Worm (Caenorhabditis elegans) whole organism, late embryonic: ENCODE measurements around the gene str-151.

Experiments
- K09A11.1 ChIP-seq: sonication (generic microtip); optimal IDR thresholded peaks from 2 replicates; lab custom pipeline; 2017; ENCODE audit warnings: antibody characterized with exemption, mild to moderate bottlenecking, missing genetic modification characterization, missing compliant biosample characterization; ENCODE audit not compliant: insufficient read depth
- T23F11.4 ChIP-seq: fragments of 200-800 bp; sonication (Bioruptor generic); optimal IDR thresholded peaks from 2 replicates; lab custom pipeline; 2018; ENCODE audit warnings: mild to moderate bottlenecking, missing genetic modification characterization, missing compliant biosample characterization
- Y22D7AL.16 ChIP-seq: sonication (generic microtip); optimal IDR thresholded peaks from 2 replicates; lab custom pipeline; 2016; ENCODE audit warnings: missing genetic modification characterization, missing compliant biosample characterization
- ama-1 ChIP-seq: fragments of 150-350 bp; optimal IDR thresholded peaks from 2 replicates; lab custom pipeline; 2014
- ceh-14 ChIP-seq: sonication (generic microtip); optimal IDR thresholded peaks from 2 replicates; lab custom pipeline; 2016; ENCODE audit warnings: missing genotype, missing genetic modification characterization, missing compliant biosample characterization
- ceh-18 ChIP-seq: sonication (generic microtip); optimal IDR thresholded peaks from 2 replicates; lab custom pipeline; 2016; ENCODE audit warnings: missing genetic modification characterization, missing compliant biosample characterization
- ceh-19 ChIP-seq: fragments of 200-800 bp; sonication (Bioruptor generic); optimal IDR thresholded peaks from 2 replicates; lab custom pipeline; 2018; ENCODE audit warnings: mild to moderate bottlenecking, missing genetic modification characterization, missing compliant biosample characterization
- ceh-2 ChIP-seq: sonication (generic microtip); optimal IDR thresholded peaks from 2 replicates; lab custom pipeline; 2016; ENCODE audit warnings: missing genotype, missing genetic modification characterization, missing compliant biosample characterization
- ceh-22 ChIP-seq: sonication (generic microtip); optimal IDR thresholded peaks from 2 replicates; lab custom pipeline; 2017; ENCODE audit warnings: missing biosample characterization, missing genetic modification characterization
- ceh-24 ChIP-seq: sonication (generic microtip); optimal IDR thresholded peaks from 2 replicates; lab custom pipeline; 2016; ENCODE audit warnings: mild to moderate bottlenecking, missing genetic modification characterization, missing compliant biosample characterization
- ceh-31 ChIP-seq: sonication (generic microtip); optimal IDR thresholded peaks from 2 replicates; lab custom pipeline; 2016; ENCODE audit warnings: missing genetic modification characterization, missing compliant biosample characterization
- ceh-6 ChIP-seq: fragments of 200-800 bp; sonication (Bioruptor generic); optimal IDR thresholded peaks from 2 replicates; lab custom pipeline; 2018; ENCODE audit warnings: mild to moderate bottlenecking, missing genetic modification characterization, missing compliant biosample characterization
- che-1 ChIP-seq: sonication (generic microtip); optimal IDR thresholded peaks from 2 replicates; lab custom pipeline; 2016; ENCODE audit warnings: mild to moderate bottlenecking, missing genetic modification characterization, missing compliant biosample characterization
- dmd-4 ChIP-seq: sonication (generic microtip); optimal IDR thresholded peaks from 2 replicates; lab custom pipeline; 2016; ENCODE audit warnings: borderline replicate concordance, missing genetic modification characterization, missing compliant biosample characterization
- dve-1 ChIP-seq: sonication (generic microtip); optimal IDR thresholded peaks from 2 replicates; lab custom pipeline; 2017; ENCODE audit warnings: antibody characterized with exemption, mild to moderate bottlenecking, missing genetic modification characterization, missing compliant biosample characterization
- ets-4 ChIP-seq: sonication (generic microtip); optimal IDR thresholded peaks from 2 replicates; lab custom pipeline; 2016; ENCODE audit warnings: missing genetic modification characterization, missing compliant biosample characterization
- fax-1 ChIP-seq: sonication (generic microtip); optimal IDR thresholded peaks from 2 replicates; lab custom pipeline; 2016; ENCODE audit warnings: missing genotype, missing genetic modification characterization, missing compliant biosample characterization
- fkh-10 ChIP-seq: fragments of 150-350 bp; optimal IDR thresholded peaks from 2 replicates; lab custom pipeline; 2014; ENCODE audit warnings: missing biosample characterization, missing genetic modification reagents, missing genetic modification characterization
- fkh-6 ChIP-seq: sonication (generic microtip); optimal IDR thresholded peaks from 2 replicates; lab custom pipeline; 2016; ENCODE audit warnings: missing genetic modification characterization, missing compliant biosample characterization
- gmeb-2 ChIP-seq: sonication (generic microtip); optimal IDR thresholded peaks from 2 replicates; lab custom pipeline; 2016; ENCODE audit warnings: missing genetic modification characterization, inconsistent platforms, missing compliant biosample characterization
- hlh-15 ChIP-seq: sonication (generic microtip); optimal IDR thresholded peaks from 2 replicates; lab custom pipeline; 2016; ENCODE audit warnings: missing genetic modification characterization, missing compliant biosample characterization
- hlh-30 ChIP-seq: sonication (generic microtip); optimal IDR thresholded peaks from 2 replicates; lab custom pipeline; 2017; ENCODE audit warnings: antibody characterized with exemption, missing genetic modification characterization, missing compliant biosample characterization; ENCODE audit not compliant: insufficient read depth
- hlh-6 ChIP-seq: sonication (generic microtip); optimal IDR thresholded peaks from 2 replicates; lab custom pipeline; 2016; ENCODE audit warnings: missing genotype, missing genetic modification characterization, missing compliant biosample characterization
- madf-2 ChIP-seq: sonication (generic microtip); optimal IDR thresholded peaks from 2 replicates; lab custom pipeline; 2017; ENCODE audit warnings: missing genetic modification characterization, missing compliant biosample characterization
- npax-4 ChIP-seq: sonication (generic microtip); optimal IDR thresholded peaks from 2 replicates; lab custom pipeline; 2016; ENCODE audit warnings: missing genetic modification characterization, missing compliant biosample characterization
- odd-2 ChIP-seq: sonication (generic microtip); optimal IDR thresholded peaks from 2 replicates; lab custom pipeline; 2017; ENCODE audit warnings: antibody characterized with exemption, mild to moderate bottlenecking, missing genetic modification characterization, missing compliant biosample characterization
- pax-1 ChIP-seq: fragments of 150-350 bp; optimal IDR thresholded peaks from 2 replicates; lab custom pipeline; 2014; ENCODE audit warnings: missing biosample characterization, missing genetic modification characterization
- pqm-1 ChIP-seq: sonication (generic microtip); optimal IDR thresholded peaks from 2 replicates; lab custom pipeline; 2016; ENCODE audit warnings: missing genetic modification characterization, missing compliant biosample characterization
- pros-1 ChIP-seq: fragments of 150-350 bp; optimal IDR thresholded peaks from 2 replicates; lab custom pipeline; 2014; ENCODE audit warnings: missing biosample characterization, missing genetic modification reagents, missing genetic modification characterization
- ref-2 ChIP-seq: sonication (generic microtip); optimal IDR thresholded peaks from 2 replicates; lab custom pipeline; 2016; ENCODE audit warnings: missing genetic modification characterization, missing compliant biosample characterization
- sdc-2 ChIP-seq: sonication (generic microtip); optimal IDR thresholded peaks from 2 replicates; lab custom pipeline; 2016; ENCODE audit warnings: missing genotype, missing genetic modification characterization, missing compliant biosample characterization
- sox-2 ChIP-seq: fragments of 200-800 bp; sonication (Bioruptor generic); IDR thresholded peaks from 2 replicates; pipeline ENCODE4 v1.3.6; 2022; ENCODE audit warnings: missing genetic modification reagents, missing genetic modification characterization, missing compliant biosample characterization
- sox-4 ChIP-seq: sonication (generic microtip); optimal IDR thresholded peaks from 2 replicates; lab custom pipeline; 2017; ENCODE audit warnings: mild to moderate bottlenecking, missing genetic modification characterization, inconsistent platforms, missing compliant biosample characterization
- syd-9 ChIP-seq: sonication (generic microtip); optimal IDR thresholded peaks from 2 replicates; lab custom pipeline; 2016; ENCODE audit warnings: mild to moderate bottlenecking, missing genetic modification characterization, moderate library complexity, missing compliant biosample characterization
- tbx-2 ChIP-seq: sonication (generic microtip); optimal IDR thresholded peaks from 2 replicates; lab custom pipeline; 2016; ENCODE audit warnings: missing genetic modification characterization, missing compliant biosample characterization
- tbx-7 ChIP-seq: sonication (generic microtip); optimal IDR thresholded peaks from 2 replicates; lab custom pipeline; 2016; ENCODE audit warnings: missing genotype, missing genetic modification characterization, missing compliant biosample characterization
- ttx-3 ChIP-seq: sonication (generic microtip); optimal IDR thresholded peaks from 2 replicates; lab custom pipeline; 2016; ENCODE audit warnings: missing genetic modification reagents, missing genetic modification characterization, missing compliant biosample characterization
- unc-3 ChIP-seq, 2 experiments: fragments of 200-800 bp in 1 of 2; sonication (Bioruptor generic) in 1 of 2; sonication (generic microtip) in 1 of 2; conservative IDR thresholded peaks in 1 of 2; optimal IDR thresholded peaks in 1 of 2; 2 replicates each; pipeline versions ENCODE4 v1.3.6 to Lab custom; 2016 to 2022; ENCODE audit warnings: missing compliant biosample characterization in 2 of 2, missing genetic modification characterization in 2 of 2, missing genetic modification reagents in 1 of 2
- unc-42 ChIP-seq: sonication (generic microtip); optimal IDR thresholded peaks from 2 replicates; lab custom pipeline; 2016; ENCODE audit warnings: missing genotype, missing genetic modification characterization, missing compliant biosample characterization
- unc-55 ChIP-seq: sonication (generic microtip); optimal IDR thresholded peaks from 2 replicates; lab custom pipeline; 2017; ENCODE audit warnings: missing biosample characterization, missing genetic modification reagents, missing genetic modification characterization
- unc-86 ChIP-seq: sonication (generic microtip); optimal IDR thresholded peaks from 2 replicates; lab custom pipeline; 2016; ENCODE audit warnings: missing genetic modification characterization, missing compliant biosample characterization
- zip-5 ChIP-seq: sonication (generic microtip); optimal IDR thresholded peaks from 2 replicates; lab custom pipeline; 2016; ENCODE audit warnings: missing genetic modification characterization, missing compliant biosample characterization
- ztf-16 ChIP-seq: sonication (generic microtip); optimal IDR thresholded peaks from 2 replicates; lab custom pipeline; 2017; ENCODE audit warnings: missing genetic modification characterization, missing compliant biosample characterization

Gene str-151

DNA sequence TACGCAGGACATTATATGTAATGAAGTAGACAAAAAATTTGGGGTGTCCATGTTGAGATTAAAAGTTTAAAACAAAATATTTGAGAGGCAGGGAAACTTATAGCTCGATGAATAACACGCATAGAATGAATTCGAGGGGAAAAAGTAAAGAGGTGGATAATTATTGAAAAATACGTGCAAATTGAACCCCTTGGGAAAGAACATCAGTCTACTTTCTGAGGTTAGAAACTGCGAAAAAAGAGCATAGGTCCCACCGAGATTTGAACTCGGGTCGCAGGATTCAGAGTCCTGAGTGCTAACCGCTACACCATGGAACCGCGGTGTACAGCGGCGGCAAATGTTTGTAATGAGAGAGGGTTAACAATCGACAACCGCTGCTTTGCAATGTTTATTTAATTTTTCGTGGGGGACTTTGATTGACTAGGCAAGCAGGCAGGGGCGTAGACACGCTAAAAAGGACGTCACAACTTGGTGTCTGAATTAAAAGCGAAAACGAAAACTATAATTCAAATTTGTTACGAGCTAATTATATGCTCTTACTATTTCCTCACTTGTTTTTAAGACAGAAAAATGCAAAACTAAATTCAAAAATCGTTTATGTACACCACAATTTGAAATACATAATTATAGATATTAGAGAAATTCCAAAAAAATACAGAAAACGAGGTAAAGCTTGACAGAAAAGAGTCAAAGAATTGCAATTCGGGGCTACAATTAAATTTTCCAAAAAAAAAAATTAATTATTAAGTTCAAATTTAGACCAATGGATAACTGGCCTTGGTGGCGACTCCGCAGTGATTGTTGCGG lies 16.2 kb downstream of the str-151 start, which contains the start of gene srh-269 (continued):
- peak; percentile 68 for TF ChIP-seq madf-2 (tag; lab: Kevin White, UChicago)
- peak; percentile 38 for TF ChIP-seq sdc-2 (tag; lab: Kevin White, UChicago)
- TF ChIP-seq fkh-10 (GFP tag; lab: Kevin White, UChicago): no peak
- no peak for TF ChIP-seq pax-1 (tag; lab: Kevin White, UChicago)
- no peak for TF ChIP-seq T23F11.4 (GFP tag; lab: Kevin White, UChicago)
- peak; percentile 31 for TF ChIP-seq pqm-1 (tag; lab: Kevin White, UChicago)
- peak; percentile 56 for TF ChIP-seq ceh-18 (tag; lab: Kevin White, UChicago)
- TF ChIP-seq dmd-4 (tag; lab: Kevin White, UChicago): peak; percentile 20
- no peak for TF ChIP-seq hlh-30 (tag; lab: Kevin White, UChicago)
- no peak for TF ChIP-seq ceh-22 (tag; lab: Kevin White, UChicago)
- TF ChIP-seq Y22D7AL.16: no peak
- no peak for TF ChIP-seq pros-1
- peak; percentile 50 for TF ChIP-seq ceh-2
- TF ChIP-seq fax-1 (tag; lab: Kevin White, UChicago): peak; percentile 15
- TF ChIP-seq ttx-3: peak; percentile 46
- no peak for TF ChIP-seq odd-2 (tag; lab: Kevin White, UChicago)
- TF ChIP-seq tbx-7 (tag; lab: Kevin White, UChicago): no peak
- peak; percentile 1 for TF ChIP-seq zip-5 (tag; lab: Kevin White, UChicago)
- peak; percentile 71 for TF ChIP-seq syd-9 (tag; lab: Kevin White, UChicago)
- TF ChIP-seq hlh-15 (tag; lab: Kevin White, UChicago): peak; percentile 49
- no peak for TF ChIP-seq ceh-24 (tag; lab: Kevin White, UChicago)
- peak; percentile 80 for TF ChIP-seq hlh-6 (tag; lab: Kevin White, UChicago)
- peak; percentile 69 for TF ChIP-seq ceh-6 (GFP tag; lab: Kevin White, UChicago)
- TF ChIP-seq che-1 (tag; lab: Kevin White, UChicago): peak; percentile 79
- peak; percentile 10 for TF ChIP-seq K09A11.1
- TF ChIP-seq gmeb-2 (tag; lab: Kevin White, UChicago): peak; percentile 71
- TF ChIP-seq unc-3 (GFP tag; conservative IDR thresholded peaks at IDR 0.05; lab: Robert Waterston, UW): no peak
- peak; percentile 32 for TF ChIP-seq unc-3 (tag; optimal IDR thresholded peaks at IDR 0.05; lab: Kevin White, UChicago)
- no peak for TF ChIP-seq ref-2 (tag; lab: Kevin White, UChicago)
- TF ChIP-seq sox-4: peak; percentile 58
- TF ChIP-seq ztf-16: peak; percentile 32
- TF ChIP-seq tbx-2 (tag; lab: Kevin White, UChicago): peak; percentile 43
- TF ChIP-seq sox-2: no peak
- TF ChIP-seq fkh-6 (tag; lab: Kevin White, UChicago): peak; percentile 67
- peak; percentile 79 for TF ChIP-seq ceh-19 (GFP tag; lab: Kevin White, UChicago)
- TF ChIP-seq ets-4 (tag; lab: Kevin White, UChicago): no peak
- no peak for TF ChIP-seq unc-42 (tag; lab: Kevin White, UChicago)
- peak; percentile 74 for TF ChIP-seq ceh-14
- TF ChIP-seq ama-1 (lab: Kevin White, UChicago): no peak
- TF ChIP-seq unc-55 (GFP tag; lab: Kevin White, UChicago): no peak
- peak; percentile 18 for TF ChIP-seq npax-4
- peak; percentile 62 for TF ChIP-seq dve-1 (tag; lab: Kevin White, UChicago)
- TF ChIP-seq unc-86 (tag; lab: Kevin White, UChicago): peak; percentile 33
- peak; percentile 33 for TF ChIP-seq ceh-31 (tag; lab: Kevin White, UChicago)
